Fruit fly (Drosophila melanogaster): Measurements from ENCODE around the gene CG10949.

Gene CG10949

dm6 chr2L:20464385-20464784 is 47.7 kb upstream of the CG10949 start:
- TF ChIP-seq Eip78C (GFP tag) (peak; percentile 52), CG3032 (tag; optimal IDR thresholded peaks at IDR 0.05) (no peak), vri (GFP tag; optimal IDR thresholded peaks at IDR 0.05) (no peak), Eip93F (GFP tag; optimal IDR thresholded peaks at IDR 0.05) (no peak), CG32006 (GFP tag; optimal IDR thresholded peaks at IDR 0.05) (no peak), achi (GFP tag; optimal IDR thresholded peaks at IDR 0.05) (no peak), net (GFP tag; optimal IDR thresholded peaks at IDR 0.05) (no peak), fd85E (GFP tag; optimal IDR thresholded peaks at IDR 0.05) (no peak), acj6 (GFP tag; optimal IDR thresholded peaks at IDR 0.05) (peak; percentile 15), CG16779 (tag; optimal IDR thresholded peaks at IDR 0.05) (no peak), CG6163 (GFP tag; IDR thresholded peaks at IDR 0.05) (no peak), OdsH (GFP tag; optimal IDR thresholded peaks at IDR 0.05) (peak; percentile 19), CG31627 (GFP tag; optimal IDR thresholded peaks at IDR 0.05) (no peak), CG10631 (GFP tag; optimal IDR thresholded peaks at IDR 0.05) (no peak), Gug (GFP tag; IDR thresholded peaks at IDR 0.05) (no peak), lz (GFP tag; optimal IDR thresholded peaks at IDR 0.05) (no peak), ss (GFP tag; optimal IDR thresholded peaks at IDR 0.05) (no peak), CG11902 (GFP tag; optimal IDR thresholded peaks at IDR 0.05) (no peak), CG6854 (GFP tag; optimal IDR thresholded peaks at IDR 0.05) (no peak), cyc (GFP tag; optimal IDR thresholded peaks at IDR 0.05) (peak; percentile 1), Sox102F (GFP tag; optimal IDR thresholded peaks at IDR 0.05) (peak; percentile 8), CG8632 (GFP tag; optimal IDR thresholded peaks at IDR 0.05) (no peak), CG11294 (GFP tag; IDR thresholded peaks at IDR 0.05) (no peak), esn (GFP tag; optimal IDR thresholded peaks at IDR 0.05) (no peak), pdm3 (GFP tag; optimal IDR thresholded peaks at IDR 0.05) (no peak), CG34406 (GFP tag; optimal IDR thresholded peaks at IDR 0.05) (no peak), dac (GFP tag; optimal IDR thresholded peaks at IDR 0.05) (peak; percentile 15), Hr38 (GFP tag; optimal IDR thresholded peaks at IDR 0.05) (no peak), CG11762 (GFP tag; optimal IDR thresholded peaks at IDR 0.05; ENCODE audit: insufficient read depth) (no peak), salr (GFP tag; optimal IDR thresholded peaks at IDR 0.05) (no peak), Smox (GFP tag; optimal IDR thresholded peaks at IDR 0.05) (no peak), topi (GFP tag; optimal IDR thresholded peaks at IDR 0.05) (no peak), Ets21C (GFP tag; optimal IDR thresholded peaks at IDR 0.05) (no peak), Hr4 (GFP tag; optimal IDR thresholded peaks at IDR 0.05) (no peak), CG4318 (GFP tag; optimal IDR thresholded peaks at IDR 0.05) (no peak), dsx (GFP tag; optimal IDR thresholded peaks at IDR 0.05; ENCODE audit: poor library complexity, severe bottlenecking) (no peak), CG7368 (GFP tag; optimal IDR thresholded peaks at IDR 0.05) (no peak), fkh (GFP tag; optimal IDR thresholded peaks at IDR 0.05) (no peak), CG6792 (GFP tag; optimal IDR thresholded peaks at IDR 0.05) (no peak), CG6808 (GFP tag; optimal IDR thresholded peaks at IDR 0.05) (no peak), CG6276 (GFP tag; optimal IDR thresholded peaks at IDR 0.05) (no peak), Blimp-1 (GFP tag; optimal IDR thresholded peaks at IDR 0.05) (no peak), CG1621 (tag; optimal IDR thresholded peaks at IDR 0.05) (no peak), Sox14 (GFP tag; optimal IDR thresholded peaks at IDR 0.05) (no peak), CG3919 (GFP tag; optimal IDR thresholded peaks at IDR 0.05) (peak; percentile 28), svp (GFP tag) (peak; percentile 52), Ets96B (tag; optimal IDR thresholded peaks at IDR 0.05) (no peak), Sox15 (GFP tag; optimal IDR thresholded peaks at IDR 0.05) (no peak), Hr39 (GFP tag; optimal IDR thresholded peaks at IDR 0.05) (peak; percentile 12), eg (GFP tag; IDR thresholded peaks at IDR 0.05) (no peak), fd59A (GFP tag; optimal IDR thresholded peaks at IDR 0.05) (no peak), CG8319 (GFP tag; optimal IDR thresholded peaks at IDR 0.05) (no peak), Eip75B (GFP tag; optimal IDR thresholded peaks at IDR 0.05) (no peak)

Measured in whole organism, prepupa.